Fruit fly (Drosophila melanogaster) whole organism, embryonic: ENCODE results near the gene nAChRbeta1.
A peak's percentile ranks its signal among the peaks of the same experiment; 100 is the strongest.

Experiments
- Awh ChIP-seq: fragments of 200-800 bp; sonication (Bioruptor generic); IDR thresholded peaks from 2 replicates; pipeline ENCODE4, ENCODE4 v1.3.6; 2022; ENCODE audit warnings: missing biosample characterization, missing genetic modification characterization
- CG10267 ChIP-seq: fragments of 200-800 bp; sonication (Bioruptor generic); optimal IDR thresholded peaks from 2 replicates; lab custom pipeline; 2018; ENCODE audit warnings: missing biosample characterization, mild to moderate bottlenecking, missing genetic modification characterization, moderate library complexity
- CG10274 ChIP-seq: fragments of 200-800 bp; sonication (Bioruptor generic); optimal IDR thresholded peaks from 3 replicates; lab custom pipeline; 2017; ENCODE audit warnings: missing biosample characterization, mild to moderate bottlenecking, missing genetic modification characterization
- CG10462 ChIP-seq: fragments of 200-800 bp; sonication (Bioruptor generic); optimal IDR thresholded peaks from 2 replicates; lab custom pipeline; 2016; ENCODE audit warnings: missing biosample characterization, missing genetic modification characterization
- CG10543 ChIP-seq: fragments of 200-800 bp; sonication (Bioruptor generic); optimal IDR thresholded peaks from 3 replicates; lab custom pipeline; 2017; ENCODE audit warnings: missing biosample characterization, mild to moderate bottlenecking, missing genetic modification characterization, moderate library complexity
- CG12155 ChIP-seq: fragments of 200-800 bp; sonication (Bioruptor generic); optimal IDR thresholded peaks from 3 replicates; lab custom pipeline; 2016; ENCODE audit warnings: missing biosample characterization, missing genetic modification characterization
- CG13775 ChIP-seq: fragments of 200-800 bp; sonication (Bioruptor generic); optimal IDR thresholded peaks from 3 replicates; lab custom pipeline; 2017; ENCODE audit warnings: missing biosample characterization, mild to moderate bottlenecking, missing genetic modification characterization
- CG16813 ChIP-seq: fragments of 200-800 bp; sonication (Bioruptor generic); IDR thresholded peaks from 3 replicates; pipeline ENCODE4 v1.3.6; 2022; ENCODE audit warnings: missing biosample characterization, missing genetic modification characterization; ENCODE audit not compliant: partially characterized antibody
- CG17328 ChIP-seq: fragments of 200-800 bp; sonication (Bioruptor generic); IDR thresholded peaks from 2 replicates; pipeline ENCODE4 v1.3.6; 2022; ENCODE audit warnings: missing biosample characterization, missing genetic modification characterization
- CG32767 ChIP-seq: fragments of 200-800 bp; sonication (Bioruptor generic); IDR thresholded peaks from 2 replicates; pipeline ENCODE4 v1.3.6; 2022; ENCODE audit warnings: missing biosample characterization, missing genetic modification characterization
- CG34224 ChIP-seq: fragments of 200-800 bp; sonication (Bioruptor generic); IDR thresholded peaks from 3 replicates; pipeline ENCODE4 v1.3.6; 2022; ENCODE audit warnings: missing biosample characterization, missing genetic modification characterization; ENCODE audit not compliant: partially characterized antibody
- CG34376 ChIP-seq: fragments of 200-800 bp; sonication (Bioruptor generic); optimal IDR thresholded peaks from 2 replicates; lab custom pipeline; 2018; ENCODE audit warnings: missing biosample characterization, mild to moderate bottlenecking, missing genetic modification characterization
- CG5953 ChIP-seq: fragments of 200-800 bp; sonication (Bioruptor generic); IDR thresholded peaks from 2 replicates; pipeline ENCODE4 v1.3.6; 2022; ENCODE audit warnings: missing biosample characterization, missing genetic modification characterization
- CG7357 ChIP-seq: fragments of 200-800 bp; sonication (Bioruptor generic); IDR thresholded peaks from 3 replicates; pipeline ENCODE4 v1.3.6; 2022; ENCODE audit warnings: missing biosample characterization, missing genetic modification characterization
- CG7745 ChIP-seq: fragments of 200-800 bp; sonication (Bioruptor generic); optimal IDR thresholded peaks from 2 replicates; lab custom pipeline; 2018; ENCODE audit warnings: missing biosample characterization, mild to moderate bottlenecking, missing genetic modification characterization, moderate library complexity
- CG8281 ChIP-seq: fragments of 200-800 bp; sonication (Bioruptor generic); optimal IDR thresholded peaks from 2 replicates; lab custom pipeline; 2018; ENCODE audit warnings: missing biosample characterization, mild to moderate bottlenecking, missing genetic modification characterization, moderate library complexity
- CG8290 ChIP-seq, 3 experiments: fragments of 200-800 bp; sonication (Bioruptor generic); optimal IDR thresholded peaks; 2 replicates each; lab custom pipeline; 2016 to 2019; ENCODE audit warnings: missing biosample characterization in 3 of 3, missing genetic modification characterization in 3 of 3, mild to moderate bottlenecking in 2 of 3, moderate library complexity in 1 of 3
- Dfd ChIP-seq, 2 experiments: fragments of >200 bp; optimal IDR thresholded peaks; 2 replicates each; lab custom pipeline; 2017; ENCODE audit warnings: missing biosample characterization in 2 of 2, missing genetic modification characterization in 2 of 2
- Doc3 ChIP-seq: fragments of 200-800 bp; sonication (Bioruptor generic); IDR thresholded peaks from 3 replicates; pipeline ENCODE4 v1.3.6; 2022; ENCODE audit warnings: missing biosample characterization, missing genetic modification characterization; ENCODE audit not compliant: partially characterized antibody
- Lpt ChIP-seq: fragments of >200 bp; optimal IDR thresholded peaks from 2 replicates; lab custom pipeline; 2018; ENCODE audit warnings: missing biosample characterization, missing genetic modification characterization
- MTF-1 ChIP-seq: fragments of 200-800 bp; sonication (Bioruptor generic); optimal IDR thresholded peaks from 2 replicates; lab custom pipeline; 2018; ENCODE audit warnings: missing biosample characterization, mild to moderate bottlenecking, missing genetic modification characterization, borderline replicate concordance
- Nf-YC ChIP-seq: fragments of 200-800 bp; optimal IDR thresholded peaks from 3 replicates; lab custom pipeline; 2019; ENCODE audit warnings: missing biosample characterization, mild to moderate bottlenecking, missing genetic modification characterization, moderate library complexity
- Side ChIP-seq: fragments of 200-800 bp; sonication (Bioruptor generic); optimal IDR thresholded peaks from 2 replicates; lab custom pipeline; 2016; ENCODE audit warnings: missing biosample characterization, missing genetic modification characterization
- Stat92E ChIP-seq, 3 experiments: fragments of >200 bp in 2 of 3; fragments of 200-800 bp in 1 of 3; sonication (Bioruptor generic) in 1 of 3; optimal IDR thresholded peaks; 2 replicates each; lab custom pipeline; 2017 to 2019; ENCODE audit warnings: missing biosample characterization in 3 of 3, missing genetic modification characterization in 3 of 3, mild to moderate bottlenecking in 1 of 3, moderate library complexity in 1 of 3
- az2 ChIP-seq: fragments of 200-800 bp; sonication (Bioruptor generic); optimal IDR thresholded peaks from 3 replicates; lab custom pipeline; 2016; ENCODE audit warnings: missing biosample characterization, missing genetic modification characterization
- bigmax ChIP-seq: fragments of 200-800 bp; sonication (Bioruptor generic); optimal IDR thresholded peaks from 2 replicates; lab custom pipeline; 2018; ENCODE audit warnings: missing biosample characterization, mild to moderate bottlenecking, missing genetic modification characterization
- dmrt99B ChIP-seq: fragments of 200-800 bp; sonication (Bioruptor generic); optimal IDR thresholded peaks from 2 replicates; lab custom pipeline; 2018; ENCODE audit warnings: missing biosample characterization, mild to moderate bottlenecking, missing genetic modification characterization, moderate library complexity
- ind ChIP-seq: fragments of 200-800 bp; sonication (Bioruptor generic); optimal IDR thresholded peaks from 3 replicates; lab custom pipeline; 2016; ENCODE audit warnings: missing biosample characterization, missing genetic modification characterization
- klu ChIP-seq: fragments of 200-800 bp; sonication (Bioruptor generic); IDR thresholded peaks from 2 replicates; pipeline ENCODE4 v1.3.6; 2022; ENCODE audit warnings: missing biosample characterization, missing genetic modification characterization
- lmd ChIP-seq: fragments of 200-800 bp; sonication (Bioruptor generic); IDR thresholded peaks from 2 replicates; pipeline ENCODE4 v1.3.6; 2022; ENCODE audit warnings: missing biosample characterization, missing genetic modification characterization
- odd ChIP-seq: fragments of 200-800 bp; sonication (Bioruptor generic); optimal IDR thresholded peaks from 2 replicates; lab custom pipeline; 2017; ENCODE audit warnings: missing biosample characterization, mild to moderate bottlenecking, missing genetic modification characterization
- pan ChIP-seq, 4 experiments: fragments of >200 bp in 3 of 4; fragments of 200-800 bp in 1 of 4; sonication (Bioruptor generic) in 1 of 4; optimal IDR thresholded peaks in 3 of 4; IDR thresholded peaks in 1 of 4; 2 replicates each; pipeline versions ENCODE4 v1.3.6 to Lab custom; 2017 to 2022; ENCODE audit warnings: missing biosample characterization in 2 of 4, missing genetic modification characterization in 2 of 4, mixed read lengths in 1 of 4
- pros ChIP-seq: fragments of 200-800 bp; sonication (Bioruptor generic); optimal IDR thresholded peaks from 3 replicates; lab custom pipeline; 2019; ENCODE audit warnings: missing biosample characterization, mild to moderate bottlenecking, missing genetic modification characterization, moderate library complexity
- pum ChIP-seq: fragments of 200-800 bp; sonication (Bioruptor generic); optimal IDR thresholded peaks from 2 replicates; lab custom pipeline; 2016; ENCODE audit warnings: missing biosample characterization, missing genetic modification characterization
- rib ChIP-seq: fragments of 200-800 bp; sonication (Bioruptor generic); IDR thresholded peaks from 2 replicates; pipeline ENCODE4 v1.3.6; 2022; ENCODE audit warnings: missing biosample characterization, missing genetic modification characterization
- run ChIP-seq: fragments of 200-800 bp; sonication (Bioruptor generic); optimal IDR thresholded peaks from 3 replicates; lab custom pipeline; 2018; ENCODE audit warnings: missing biosample characterization, mild to moderate bottlenecking, missing genetic modification characterization
- sim ChIP-seq: fragments of 200-800 bp; sonication (Bioruptor generic); IDR thresholded peaks from 2 replicates; pipeline ENCODE4 v1.3.6; 2022; ENCODE audit warnings: missing biosample characterization, missing genetic modification characterization
- ssp ChIP-seq: fragments of 200-800 bp; sonication (Bioruptor generic); IDR thresholded peaks from 2 replicates; pipeline ENCODE4 v1.3.6; 2022; ENCODE audit warnings: missing biosample characterization, missing genetic modification characterization
- vvl ChIP-seq: fragments of 200-800 bp; sonication (Bioruptor generic); IDR thresholded peaks from 2 replicates; pipeline ENCODE4 v1.3.6; 2022; ENCODE audit warnings: missing biosample characterization, missing genetic modification characterization

nAChRbeta1 gene

dm6 chr3L:4463773-4464301 lies 34.7 kb downstream of the nAChRbeta1 start, which contains the start of gene CG15024 (continued):
- no peak for TF ChIP-seq bigmax (GFP tag; lab: Kevin White, UChicago)
- no peak for TF ChIP-seq klu
- 0 out of 2 replicates have a peak, but pooled peaks have one; percentile 7 for TF ChIP-seq Awh (GFP tag; lab: Robert Waterston, UW)
- TF ChIP-seq dmrt99B, result no peak
- TF ChIP-seq MTF-1 (GFP tag; lab: Kevin White, UChicago), result no peak
- TF ChIP-seq vvl (GFP tag; lab: Robert Waterston, UW), result no peak
- TF ChIP-seq CG10267 (tag; lab: Kevin White, UChicago), result no peak
- no peak for TF ChIP-seq run (tag; lab: Kevin White, UChicago)
- no peak for TF ChIP-seq CG7357 (GFP tag; lab: Robert Waterston, UW)
- TF ChIP-seq pan (optimal IDR thresholded peaks at IDR 0.05; lab: Kevin White, UChicago), result no peak
- no peak for TF ChIP-seq pan (GFP tag; optimal IDR thresholded peaks at IDR 0.05 in 1 of 2, IDR thresholded peaks at IDR 0.05 in 1 of 2)
- TF ChIP-seq Doc3 (GFP tag; lab: Robert Waterston, UW), result no peak
- TF ChIP-seq CG17328 (GFP tag; lab: Robert Waterston, UW), result no peak
- no peak for TF ChIP-seq CG34224 (GFP tag; lab: Robert Waterston, UW)
- no peak for TF ChIP-seq rib (GFP tag; lab: Robert Waterston, UW)
- TF ChIP-seq CG5953 (GFP tag; lab: Robert Waterston, UW), result no peak
- no peak for TF ChIP-seq CG8290 (GFP tag; optimal IDR thresholded peaks at IDR 0.05; lab: Kevin White, UChicago)
- TF ChIP-seq CG8290 (tag; optimal IDR thresholded peaks at IDR 0.05; lab: Kevin White, UChicago), result peak in 1 of 2 experiments; percentile 24
- no peak for TF ChIP-seq CG10274
- no peak for TF ChIP-seq CG16813 (GFP tag; lab: Robert Waterston, UW)
- TF ChIP-seq Dfd (GFP tag; optimal IDR thresholded peaks at IDR 0.05; lab: Kevin White, UChicago), result no peak
- TF ChIP-seq CG32767 (GFP tag; lab: Robert Waterston, UW), result no peak
- TF ChIP-seq lmd (GFP tag; lab: Robert Waterston, UW), result no peak

DNA sequence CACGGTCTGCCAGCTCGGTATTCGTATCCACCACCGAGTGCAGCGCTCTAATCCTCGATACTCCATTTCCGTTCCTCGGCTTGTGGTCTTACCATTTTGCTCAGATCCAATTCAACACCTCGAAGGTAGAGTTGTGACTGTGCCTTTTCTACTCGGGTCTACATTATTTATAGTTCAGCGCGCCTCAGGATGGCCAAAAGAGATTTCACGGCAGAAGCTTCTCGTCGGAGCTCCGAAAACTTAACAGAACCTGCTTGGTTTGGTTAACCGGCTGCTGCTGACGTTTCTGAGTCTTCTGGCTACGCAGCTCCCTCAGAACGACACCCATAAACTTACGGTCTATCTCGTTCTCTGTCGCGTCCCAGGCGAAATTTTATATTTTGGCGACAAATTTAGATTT lies 37.4 kb downstream of the nAChRbeta1 start, which contains the start of gene CG32241:
TSS of gene CG32241 (minus strand) at position 101 of the 400 bp plus-strand sequence.
- TF ChIP-seq CG12155 (GFP tag; lab: Kevin White, UChicago) (no peak), CG10543 (GFP tag; lab: Kevin White, UChicago) (no peak), CG7745 (tag; lab: Kevin White, UChicago) (no peak), ind (GFP tag; lab: Kevin White, UChicago) (no peak), Stat92E (GFP tag; optimal IDR thresholded peaks at IDR 0.05; lab: Kevin White, UChicago) (no peak), sim (GFP tag; lab: Robert Waterston, UW) (no peak), az2 (no peak), Nf-YC (tag; lab: Kevin White, UChicago) (no peak), ssp (GFP tag; lab: Robert Waterston, UW) (no peak), pum (GFP tag; lab: Kevin White, UChicago) (no peak), odd (GFP tag; lab: Kevin White, UChicago) (no peak), pros (no peak), CG13775 (no peak), CG34376 (GFP tag; lab: Kevin White, UChicago) (no peak), CG10462 (no peak)

- no peak for TF ChIP-seq CG8281 (tag; lab: Kevin White, UChicago)
- TF ChIP-seq run (tag; lab: Kevin White, UChicago), result no peak
- no peak for TF ChIP-seq Lpt (GFP tag; lab: Kevin White, UChicago)
- TF ChIP-seq Side (GFP tag; lab: Kevin White, UChicago), result no peak
- TF ChIP-seq, all 482 proteins: peak for 0
Measured at dm6 chr3L:4469701-4470100, 40.6 kb downstream of the nAChRbeta1 start, which contains the start of gene CG32249. TSS of gene CG32249 (plus strand) at chr3L:4470001.
